Worm (Caenorhabditis elegans) whole organism, late embryonic: Measurements from ENCODE around the gene F26F2.7.

Experiments
- T23F11.4 ChIP-seq: fragments of 200-800 bp; sonication (Bioruptor generic); optimal IDR thresholded peaks from 2 replicates; lab custom pipeline; 2018; ENCODE audit warnings: mild to moderate bottlenecking, missing genetic modification characterization, missing compliant biosample characterization
- dmd-4 ChIP-seq: sonication (generic microtip); optimal IDR thresholded peaks from 2 replicates; lab custom pipeline; 2016; ENCODE audit warnings: borderline replicate concordance, missing genetic modification characterization, missing compliant biosample characterization
- nhr-11 ChIP-seq: fragments of 150-350 bp; optimal IDR thresholded peaks from 2 replicates; lab custom pipeline; 2014; ENCODE audit warnings: missing biosample characterization, missing genetic modification characterization
- nhr-232 ChIP-seq: sonication (generic microtip); optimal IDR thresholded peaks from 2 replicates; lab custom pipeline; 2016; ENCODE audit warnings: missing genetic modification characterization, missing compliant biosample characterization
- tbx-2 ChIP-seq: sonication (generic microtip); optimal IDR thresholded peaks from 2 replicates; lab custom pipeline; 2016; ENCODE audit warnings: missing genetic modification characterization, missing compliant biosample characterization

- TF ChIP-seq T23F11.4 (GFP tag; lab: Kevin White, UChicago) (no peak), nhr-232 (tag; lab: Kevin White, UChicago) (no peak), tbx-2 (tag; lab: Kevin White, UChicago) (no peak), nhr-11 (tag; lab: Kevin White, UChicago) (no peak), dmd-4 (no peak)
Measured at ce11 chrV:20594746-20595145, 14.0 kb downstream of the F26F2.7 start, which contains the start of gene F26F2.10.
